Fruit fly (Drosophila melanogaster) whole organism, pupa: ENCODE data around the gene gdl.

ENCODE experiments used
- CG10348 ChIP-seq: fragments of 200-800 bp; sonication (Bioruptor generic); IDR thresholded peaks from 2 replicates; pipeline ENCODE4 v1.3.6; 2022; ENCODE audit warnings: missing biosample characterization, missing genetic modification characterization
- CG12605 ChIP-seq: fragments of 200-800 bp; sonication (Bioruptor generic); IDR thresholded peaks from 2 replicates; pipeline ENCODE4 v1.3.6; 2022; ENCODE audit warnings: missing biosample characterization, missing genetic modification characterization
- CG13204 ChIP-seq: fragments of 200-800 bp; sonication (Bioruptor generic); optimal IDR thresholded peaks from 2 replicates; lab custom pipeline; 2018; ENCODE audit warnings: missing biosample characterization, mild to moderate bottlenecking, missing genetic modification characterization, moderate library complexity
- CG14655 ChIP-seq: fragments of 200-800 bp; sonication (Bioruptor generic); optimal IDR thresholded peaks from 3 replicates; lab custom pipeline; 2017; ENCODE audit warnings: mild to moderate bottlenecking, missing biosample characterization, missing genetic modification reagents, missing genetic modification characterization
- CG15710 ChIP-seq: fragments of 200-800 bp; sonication (Bioruptor generic); optimal IDR thresholded peaks from 2 replicates; lab custom pipeline; 2018; ENCODE audit warnings: missing biosample characterization, mild to moderate bottlenecking, missing genetic modification characterization, moderate library complexity
- CG17806 ChIP-seq: fragments of 200-800 bp; sonication (Bioruptor generic); optimal IDR thresholded peaks from 2 replicates; lab custom pipeline; 2018; ENCODE audit warnings: missing biosample characterization, mild to moderate bottlenecking, missing genetic modification characterization, moderate library complexity
- CG32121 ChIP-seq: fragments of 200-800 bp; sonication (Bioruptor generic); IDR thresholded peaks from 2 replicates; pipeline ENCODE4 v1.3.6; 2022; ENCODE audit warnings: missing biosample characterization, missing genetic modification characterization
- CG34367 ChIP-seq: fragments of 200-800 bp; sonication (Bioruptor generic); optimal IDR thresholded peaks from 2 replicates; lab custom pipeline; 2018; ENCODE audit warnings: missing biosample characterization, mild to moderate bottlenecking, missing genetic modification characterization
- CG4496 ChIP-seq: fragments of 200-800 bp; sonication (Bioruptor generic); IDR thresholded peaks from 3 replicates; pipeline ENCODE4 v1.3.6; 2022; ENCODE audit warnings: missing biosample characterization, missing genetic modification characterization
- CG8159 ChIP-seq: fragments of 200-800 bp; sonication (Bioruptor generic); optimal IDR thresholded peaks from 3 replicates; lab custom pipeline; 2018; ENCODE audit warnings: missing biosample characterization, mild to moderate bottlenecking, missing genetic modification characterization, moderate library complexity
- CG8301 ChIP-seq: fragments of 200-800 bp; sonication (Bioruptor generic); optimal IDR thresholded peaks from 2 replicates; lab custom pipeline; 2018; ENCODE audit warnings: missing biosample characterization, mild to moderate bottlenecking, missing genetic modification characterization
- CG9948 ChIP-seq: fragments of 200-800 bp; sonication (Bioruptor generic); optimal IDR thresholded peaks from 2 replicates; lab custom pipeline; 2018; ENCODE audit warnings: missing biosample characterization, mild to moderate bottlenecking, missing genetic modification characterization, moderate library complexity
- D1 ChIP-seq: fragments of 200-800 bp; sonication (Bioruptor generic); optimal IDR thresholded peaks from 2 replicates; lab custom pipeline; 2018; ENCODE audit warnings: missing biosample characterization, mild to moderate bottlenecking, missing genetic modification characterization, moderate library complexity
- EcR ChIP-seq: fragments of 200-800 bp; sonication (Bioruptor generic); optimal IDR thresholded peaks from 3 replicates; lab custom pipeline; 2019; ENCODE audit warnings: missing biosample characterization, missing genetic modification characterization, mild to moderate bottlenecking, moderate library complexity, missing genetic modification reagents
- Ets98B ChIP-seq: fragments of 200-800 bp; sonication (Bioruptor generic); IDR thresholded peaks from 2 replicates; pipeline ENCODE4 v1.3.6; 2022; ENCODE audit warnings: missing biosample characterization, missing genetic modification characterization
- Pif1A ChIP-seq: fragments of 200-800 bp; sonication (Bioruptor generic); optimal IDR thresholded peaks from 3 replicates; lab custom pipeline; 2016; ENCODE audit warnings: missing biosample characterization, missing genetic modification characterization
- Pif1B ChIP-seq: fragments of 200-800 bp; sonication (Bioruptor generic); optimal IDR thresholded peaks from 3 replicates; lab custom pipeline; 2016; ENCODE audit warnings: missing biosample characterization, missing genetic modification characterization
- Snoo ChIP-seq: fragments of 200-800 bp; sonication (Bioruptor generic); optimal IDR thresholded peaks from 3 replicates; lab custom pipeline; 2017; ENCODE audit warnings: missing biosample characterization, mild to moderate bottlenecking, missing genetic modification characterization, inconsistent platforms
- fd96Ca ChIP-seq: fragments of 200-800 bp; sonication (Bioruptor generic); IDR thresholded peaks from 3 replicates; pipeline ENCODE4 v1.3.6; 2022; ENCODE audit warnings: missing biosample characterization, missing genetic modification characterization
- gl ChIP-seq: fragments of 200-800 bp; sonication (Bioruptor generic); optimal IDR thresholded peaks from 2 replicates; lab custom pipeline; 2018; ENCODE audit warnings: missing biosample characterization, mild to moderate bottlenecking, missing genetic modification characterization
- rn ChIP-seq: fragments of 200-800 bp; sonication (Bioruptor generic); IDR thresholded peaks from 2 replicates; pipeline ENCODE4 v1.3.6; 2022; ENCODE audit warnings: missing biosample characterization, missing genetic modification characterization

The gdl gene

dm6 chr3L:15509398-15509797, at the start of gene gdl, which contains the start of gene gdl-ORF39:
Gene gdl (plus strand): TSS chr3L:15509445.
Gene gdl-ORF39 (plus strand): TSS chr3L:15509445.
- TF ChIP-seq CG13204 (GFP tag; lab: Kevin White, UChicago) (no peak), fd96Ca (no peak), CG15710 (no peak), rn (no peak), CG8159 (tag; lab: Kevin White, UChicago) (no peak), D1 (tag; lab: Kevin White, UChicago) (no peak), CG8301 (tag; lab: Kevin White, UChicago) (no peak), CG14655 (GFP tag; lab: Kevin White, UChicago) (no peak), Pif1A (GFP tag; lab: Kevin White, UChicago) (no peak)

- TF ChIP-seq Snoo (tag; lab: Kevin White, UChicago) (no peak), rn (no peak), EcR (no peak), Ets98B (GFP tag; lab: Robert Waterston, UW) (no peak), CG10348 (GFP tag; lab: Robert Waterston, UW) (no peak), CG4496 (GFP tag; lab: Robert Waterston, UW) (no peak), Pif1A (GFP tag; lab: Kevin White, UChicago) (no peak), D1 (tag; lab: Kevin White, UChicago) (no peak), CG17806 (no peak), CG15710 (no peak), CG14655 (GFP tag; lab: Kevin White, UChicago) (no peak), gl (tag; lab: Kevin White, UChicago) (no peak), CG8159 (tag; lab: Kevin White, UChicago) (no peak), CG12605 (no peak), CG8301 (tag; lab: Kevin White, UChicago) (no peak), CG32121 (GFP tag; lab: Robert Waterston, UW) (no peak), CG9948 (no peak), fd96Ca (no peak)
- TF ChIP-seq, all 21 proteins: peak for 0
These were observed 35.2 kb upstream of the gdl start, which contains the start of gene cocoon for dm6 chr3L:15474010-15474409. Gene cocoon (minus strand): TSS chr3L:15474110.

dm6 chr3L:15485302-15485701, 23.9 kb upstream of the gdl start, which contains the start of gene Ran-like:
Gene Ran-like (minus strand): TSS chr3L:15485402.
- no peak for TF ChIP-seq CG8301 (tag; lab: Kevin White, UChicago)
- no peak for TF ChIP-seq CG34367
- no peak for TF ChIP-seq CG8159 (tag; lab: Kevin White, UChicago)
- TF ChIP-seq Pif1B (GFP tag; lab: Kevin White, UChicago) = no peak
- TF ChIP-seq EcR = no peak
- no peak for TF ChIP-seq CG4496 (GFP tag; lab: Robert Waterston, UW)
- TF ChIP-seq Ets98B (GFP tag; lab: Robert Waterston, UW) = no peak
- TF ChIP-seq CG13204 (GFP tag; lab: Kevin White, UChicago) = no peak
- no peak for TF ChIP-seq fd96Ca
- TF ChIP-seq CG10348 (GFP tag; lab: Robert Waterston, UW) = no peak
- no peak for TF ChIP-seq Snoo (tag; lab: Kevin White, UChicago)

dm6 chr3L:15493886-15494598, 15.2 kb upstream of the gdl start:
- TF ChIP-seq EcR = no peak
- no peak for TF ChIP-seq Snoo (tag; lab: Kevin White, UChicago)
- TF ChIP-seq CG8159 (tag; lab: Kevin White, UChicago) = no peak
- no peak for TF ChIP-seq CG14655 (GFP tag; lab: Kevin White, UChicago)
- TF ChIP-seq CG8301 (tag; lab: Kevin White, UChicago) = no peak
- TF ChIP-seq D1 (tag; lab: Kevin White, UChicago) = no peak
- TF ChIP-seq CG15710 = no peak
- no peak for TF ChIP-seq CG12605
- no peak for TF ChIP-seq CG34367
- TF ChIP-seq CG10348 (GFP tag; lab: Robert Waterston, UW) = no peak
- TF ChIP-seq CG13204 (GFP tag; lab: Kevin White, UChicago) = no peak
- TF ChIP-seq Ets98B (GFP tag; lab: Robert Waterston, UW) = no peak
- TF ChIP-seq CG17806 = no peak
- TF ChIP-seq rn = no peak
- no peak for TF ChIP-seq Pif1B (GFP tag; lab: Kevin White, UChicago)

- TF ChIP-seq Pif1A (GFP tag; lab: Kevin White, UChicago) (no peak), D1 (tag; lab: Kevin White, UChicago) (no peak), gl (tag; lab: Kevin White, UChicago) (no peak), Pif1B (GFP tag; lab: Kevin White, UChicago) (no peak), CG13204 (GFP tag; lab: Kevin White, UChicago) (no peak), fd96Ca (no peak), CG34367 (no peak), CG15710 (no peak), CG9948 (no peak), EcR (no peak), CG12605 (no peak), CG8159 (tag; lab: Kevin White, UChicago) (no peak), Ets98B (GFP tag; lab: Robert Waterston, UW) (no peak), CG8301 (tag; lab: Kevin White, UChicago) (no peak), CG14655 (GFP tag; lab: Kevin White, UChicago) (no peak), Snoo (tag; lab: Kevin White, UChicago) (no peak), CG32121 (GFP tag; lab: Robert Waterston, UW) (no peak), CG10348 (GFP tag; lab: Robert Waterston, UW) (no peak)
These were observed 14.5 kb upstream of the gdl start for dm6 chr3L:15494599-15495271.
